Fruit fly (Drosophila melanogaster) whole organism, embryonic: Measurements from ENCODE around the gene Irbp.

ENCODE experiments used
- Aef1 ChIP-seq: fragments of 200-800 bp; sonication (Bioruptor generic); IDR thresholded peaks from 3 replicates; pipeline ENCODE4 v1.3.6; 2022; ENCODE audit warnings: missing biosample characterization, missing genetic modification characterization
- B-H1 ChIP-seq: fragments of 200-800 bp; sonication (Bioruptor generic); IDR thresholded peaks from 3 replicates; pipeline ENCODE4 v1.3.6; 2022; ENCODE audit warnings: missing biosample characterization, missing genetic modification characterization
- CG10274 ChIP-seq: fragments of 200-800 bp; sonication (Bioruptor generic); optimal IDR thresholded peaks from 3 replicates; lab custom pipeline; 2017; ENCODE audit warnings: missing biosample characterization, mild to moderate bottlenecking, missing genetic modification characterization
- CG11093 ChIP-seq: fragments of 200-800 bp; sonication (Bioruptor generic); IDR thresholded peaks from 3 replicates; pipeline ENCODE4 v1.3.6; 2022; ENCODE audit warnings: missing biosample characterization, missing genetic modification characterization
- CG11695 ChIP-seq: fragments of 200-800 bp; sonication (Bioruptor generic); IDR thresholded peaks from 3 replicates; pipeline ENCODE4 v1.3.6; 2022; ENCODE audit warnings: missing biosample characterization, missing genetic modification characterization
- CG11696 ChIP-seq: fragments of 200-800 bp; sonication (Bioruptor generic); IDR thresholded peaks from 2 replicates; pipeline ENCODE4 v1.3.6; 2022; ENCODE audit warnings: missing biosample characterization, missing genetic modification characterization
- CG12155 ChIP-seq: fragments of 200-800 bp; sonication (Bioruptor generic); optimal IDR thresholded peaks from 3 replicates; lab custom pipeline; 2016; ENCODE audit warnings: missing biosample characterization, missing genetic modification characterization
- CG13287 ChIP-seq: fragments of 200-800 bp; sonication (Bioruptor generic); IDR thresholded peaks from 2 replicates; pipeline ENCODE4 v1.3.6; 2022; ENCODE audit warnings: missing biosample characterization, missing genetic modification characterization; ENCODE audit not compliant: partially characterized antibody
- CG13624 ChIP-seq: fragments of 200-800 bp; sonication (Bioruptor generic); optimal IDR thresholded peaks from 2 replicates; lab custom pipeline; 2016; ENCODE audit warnings: missing biosample characterization, missing genetic modification characterization
- CG14014 ChIP-seq: fragments of 200-800 bp; sonication (Bioruptor generic); IDR thresholded peaks from 2 replicates; pipeline ENCODE4 v1.3.6; 2022; ENCODE audit warnings: missing biosample characterization, missing genetic modification characterization
- CG14667 ChIP-seq: fragments of 200-800 bp; sonication (Bioruptor generic); IDR thresholded peaks from 2 replicates; pipeline ENCODE4 v1.3.6; 2022; ENCODE audit warnings: missing biosample characterization, missing genetic modification characterization
- CG15601 ChIP-seq: fragments of 200-800 bp; sonication (Bioruptor generic); optimal IDR thresholded peaks from 3 replicates; lab custom pipeline; 2019; ENCODE audit warnings: missing biosample characterization, mild to moderate bottlenecking, missing genetic modification characterization, moderate library complexity
- CG1647 ChIP-seq: fragments of 200-800 bp; sonication (Bioruptor generic); optimal IDR thresholded peaks from 3 replicates; lab custom pipeline; 2016; ENCODE audit warnings: missing biosample characterization, missing genetic modification characterization
- CG17912 ChIP-seq: fragments of 200-800 bp; sonication (Bioruptor generic); optimal IDR thresholded peaks from 2 replicates; lab custom pipeline; 2018; ENCODE audit warnings: missing biosample characterization, mild to moderate bottlenecking, missing genetic modification characterization
- CG1792 ChIP-seq: fragments of 200-800 bp; sonication (Bioruptor generic); optimal IDR thresholded peaks from 2 replicates; lab custom pipeline; 2016; ENCODE audit warnings: missing biosample characterization, missing genetic modification characterization
- CG2116 ChIP-seq: fragments of 200-800 bp; sonication (Bioruptor generic); optimal IDR thresholded peaks from 3 replicates; lab custom pipeline; 2018; ENCODE audit warnings: missing biosample characterization, mild to moderate bottlenecking, missing genetic modification characterization
- CG32772 ChIP-seq: fragments of 200-800 bp; sonication (Bioruptor generic); IDR thresholded peaks from 2 replicates; pipeline ENCODE4 v1.3.6; 2022; ENCODE audit warnings: missing biosample characterization, missing genetic modification characterization
- CG3407 ChIP-seq: fragments of 200-800 bp; sonication (Bioruptor generic); optimal IDR thresholded peaks from 2 replicates; lab custom pipeline; 2018; ENCODE audit warnings: missing biosample characterization, mild to moderate bottlenecking, missing genetic modification characterization
- CG6175 ChIP-seq: fragments of 200-800 bp; sonication (Bioruptor generic); IDR thresholded peaks from 3 replicates; pipeline ENCODE4 v1.3.6; 2022; ENCODE audit warnings: missing biosample characterization, missing genetic modification characterization
- CG8765 ChIP-seq: fragments of 200-800 bp; sonication (Bioruptor generic); IDR thresholded peaks from 2 replicates; pipeline ENCODE4 v1.3.6; 2022; ENCODE audit warnings: missing biosample characterization, missing genetic modification characterization
- CG8944 ChIP-seq: fragments of 200-800 bp; sonication (Bioruptor generic); optimal IDR thresholded peaks from 3 replicates; lab custom pipeline; 2016; ENCODE audit warnings: missing biosample characterization, missing genetic modification characterization
- CG9876 ChIP-seq: fragments of 200-800 bp; sonication (Bioruptor generic); optimal IDR thresholded peaks from 2 replicates; lab custom pipeline; 2016; ENCODE audit warnings: missing biosample characterization, missing genetic modification characterization
- D19B ChIP-seq: fragments of 200-800 bp; sonication (Bioruptor generic); optimal IDR thresholded peaks from 2 replicates; lab custom pipeline; 2017; ENCODE audit warnings: missing biosample characterization, mild to moderate bottlenecking, missing genetic modification characterization
- Lpt ChIP-seq: fragments of >200 bp; optimal IDR thresholded peaks from 2 replicates; lab custom pipeline; 2018; ENCODE audit warnings: missing biosample characterization, missing genetic modification characterization
- Mad ChIP-seq: fragments of 200-800 bp; sonication (Bioruptor generic); optimal IDR thresholded peaks from 2 replicates; lab custom pipeline; 2016; ENCODE audit warnings: missing biosample characterization, missing genetic modification characterization
- Max ChIP-seq: fragments of 200-800 bp; sonication (Bioruptor generic); optimal IDR thresholded peaks from 2 replicates; lab custom pipeline; 2016; ENCODE audit warnings: missing biosample characterization, mild to moderate bottlenecking, missing genetic modification characterization
- Poxn ChIP-seq: fragments of 200-800 bp; sonication (Bioruptor generic); IDR thresholded peaks from 2 replicates; pipeline ENCODE4 v1.3.6; 2022; ENCODE audit warnings: missing biosample characterization, missing genetic modification characterization
- Taf1 ChIP-seq: fragments of 200-800 bp; sonication (Bioruptor generic); IDR thresholded peaks from 2 replicates; pipeline ENCODE4 v1.3.6; 2022; ENCODE audit warnings: missing biosample characterization, missing genetic modification characterization
- al ChIP-seq: fragments of 200-800 bp; sonication (Bioruptor generic); IDR thresholded peaks from 2 replicates; pipeline ENCODE4 v1.3.6; 2022; ENCODE audit warnings: missing biosample characterization, missing genetic modification characterization
- ap ChIP-seq: fragments of 200-800 bp; sonication (Bioruptor generic); IDR thresholded peaks from 2 replicates; pipeline ENCODE4 v1.3.6; 2022; ENCODE audit warnings: missing biosample characterization, missing genetic modification characterization
- az2 ChIP-seq: fragments of 200-800 bp; sonication (Bioruptor generic); optimal IDR thresholded peaks from 3 replicates; lab custom pipeline; 2016; ENCODE audit warnings: missing biosample characterization, missing genetic modification characterization
- bowl ChIP-seq: fragments of 200-800 bp; sonication (Bioruptor generic); IDR thresholded peaks from 2 replicates; pipeline ENCODE4 v1.3.6; 2022; ENCODE audit warnings: missing biosample characterization, missing genetic modification characterization
- danr ChIP-seq: fragments of 200-800 bp; sonication (Bioruptor generic); IDR thresholded peaks from 2 replicates; pipeline ENCODE4 v1.3.6; 2022; ENCODE audit warnings: missing biosample characterization, missing genetic modification characterization
- dpn ChIP-seq, 2 experiments: fragments of 200-800 bp; sonication (Bioruptor generic); optimal IDR thresholded peaks; 3 replicates each; lab custom pipeline; 2016; ENCODE audit warnings: missing biosample characterization in 2 of 2, missing genetic modification characterization in 2 of 2
- hbn ChIP-seq: fragments of 200-800 bp; sonication (Bioruptor generic); IDR thresholded peaks from 2 replicates; pipeline ENCODE4 v1.3.6; 2022; ENCODE audit warnings: missing biosample characterization, missing genetic modification characterization; ENCODE audit not compliant: partially characterized antibody
- hth ChIP-seq: fragments of >200 bp; optimal IDR thresholded peaks from 2 replicates; lab custom pipeline; 2017; ENCODE audit warnings: inconsistent platforms
- inv ChIP-seq: fragments of 200-800 bp; sonication (Bioruptor generic); IDR thresholded peaks from 2 replicates; pipeline ENCODE4 v1.3.6; 2022; ENCODE audit warnings: missing biosample characterization, missing genetic modification characterization; ENCODE audit not compliant: partially characterized antibody
- klu ChIP-seq: fragments of 200-800 bp; sonication (Bioruptor generic); IDR thresholded peaks from 2 replicates; pipeline ENCODE4 v1.3.6; 2022; ENCODE audit warnings: missing biosample characterization, missing genetic modification characterization
- mld ChIP-seq: fragments of 200-800 bp; sonication (Bioruptor generic); IDR thresholded peaks from 3 replicates; pipeline ENCODE4 v1.3.6; 2022; ENCODE audit warnings: missing biosample characterization, missing genetic modification characterization; ENCODE audit not compliant: partially characterized antibody
- nau ChIP-seq: fragments of 200-800 bp; sonication (Bioruptor generic); optimal IDR thresholded peaks from 3 replicates; lab custom pipeline; 2017; ENCODE audit warnings: missing biosample characterization, mild to moderate bottlenecking, missing genetic modification characterization, missing genetic modification reagents
- onecut ChIP-seq: fragments of 200-800 bp; sonication (Bioruptor generic); IDR thresholded peaks from 2 replicates; pipeline ENCODE4 v1.3.6; 2022; ENCODE audit warnings: missing biosample characterization, missing genetic modification characterization
- phol ChIP-seq: fragments of 200-800 bp; sonication (Bioruptor generic); optimal IDR thresholded peaks from 3 replicates; lab custom pipeline; 2018; ENCODE audit warnings: missing biosample characterization, mild to moderate bottlenecking, missing genetic modification characterization, moderate library complexity
- pnt ChIP-seq: fragments of 200-800 bp; sonication (Bioruptor generic); optimal IDR thresholded peaks from 3 replicates; lab custom pipeline; 2016; ENCODE audit warnings: missing biosample characterization, missing genetic modification characterization
- ranshi ChIP-seq: fragments of 200-800 bp; sonication (Bioruptor generic); IDR thresholded peaks from 2 replicates; pipeline ENCODE4 v1.3.6; 2022; ENCODE audit warnings: missing biosample characterization, missing genetic modification characterization
- salm ChIP-seq: fragments of 200-800 bp; sonication (Bioruptor generic); optimal IDR thresholded peaks from 2 replicates; lab custom pipeline; 2018; ENCODE audit warnings: missing biosample characterization, mild to moderate bottlenecking, missing genetic modification characterization
- sens-2 ChIP-seq: fragments of 200-800 bp; sonication (Bioruptor generic); IDR thresholded peaks from 2 replicates; pipeline ENCODE4 v1.3.6; 2022; ENCODE audit warnings: missing biosample characterization, missing genetic modification characterization
- ssp ChIP-seq: fragments of 200-800 bp; sonication (Bioruptor generic); IDR thresholded peaks from 2 replicates; pipeline ENCODE4 v1.3.6; 2022; ENCODE audit warnings: missing biosample characterization, missing genetic modification characterization
- stc ChIP-seq: fragments of 200-800 bp; sonication (Bioruptor generic); IDR thresholded peaks from 2 replicates; pipeline ENCODE4 v1.3.6; 2022; ENCODE audit warnings: missing biosample characterization, missing genetic modification characterization
- trem ChIP-seq: fragments of 200-800 bp; optimal IDR thresholded peaks from 3 replicates; lab custom pipeline; 2019; ENCODE audit warnings: missing biosample characterization, mild to moderate bottlenecking, missing genetic modification characterization, moderate library complexity
- wor ChIP-seq: fragments of 200-800 bp; sonication (Bioruptor generic); IDR thresholded peaks from 2 replicates; pipeline ENCODE4 v1.3.6; 2022; ENCODE audit warnings: missing biosample characterization, missing genetic modification characterization

Irbp gene

DNA sequence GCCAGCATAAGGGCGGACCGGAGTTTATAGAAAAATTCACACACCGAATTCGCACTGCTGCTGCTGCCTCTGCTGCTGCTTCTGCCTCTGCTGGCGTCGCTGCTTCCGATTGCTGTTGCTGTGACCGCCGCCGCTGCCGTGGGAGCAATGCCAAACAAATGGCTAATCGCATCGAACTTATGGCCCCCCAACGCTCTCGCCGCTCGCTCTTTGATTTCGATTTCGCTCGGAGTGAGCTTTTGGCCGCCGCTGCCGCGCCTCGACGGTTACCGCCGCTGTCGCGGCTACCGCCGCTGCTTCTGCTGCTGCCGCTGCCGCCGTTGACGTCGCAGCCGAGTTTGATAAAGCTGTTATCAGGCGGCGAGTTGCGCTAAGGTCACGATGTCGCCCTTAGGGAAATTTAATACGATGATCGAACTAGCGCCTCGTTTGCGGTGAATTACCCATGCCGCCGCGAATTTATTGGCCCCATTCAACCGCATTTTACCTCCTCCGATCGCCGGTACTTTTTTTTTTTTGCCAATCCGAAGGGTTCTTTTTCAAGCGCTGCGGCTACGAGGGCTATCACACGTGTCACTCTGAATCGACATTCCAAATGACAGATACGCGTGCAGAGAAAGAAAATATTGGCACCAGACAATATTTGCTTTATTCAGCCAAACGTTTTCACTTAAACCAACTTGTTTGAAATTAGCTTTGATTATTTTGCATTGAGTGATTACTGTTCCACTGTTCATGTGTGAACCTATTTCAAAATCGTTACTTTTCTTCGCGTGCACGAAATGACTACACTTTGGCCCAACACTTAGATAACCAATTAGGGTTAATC lies 48.4 kb downstream of the Irbp start (continued):
- TF ChIP-seq pnt (GFP tag; lab: Kevin White, UChicago): peak; percentile 58
- no peak for TF ChIP-seq salm (tag; lab: Kevin White, UChicago)
- TF ChIP-seq B-H1 (GFP tag; lab: Robert Waterston, UW): peak; percentile 59; the same call in 2 of the 3 replicates
- TF ChIP-seq CG11093 (GFP tag; lab: Robert Waterston, UW): peak; percentile 59; the same call in 2 of the 3 replicates
- no peak for TF ChIP-seq trem (tag; lab: Kevin White, UChicago)
- TF ChIP-seq onecut (GFP tag; lab: Robert Waterston, UW): peak; percentile 45
- peak; percentile 78 for TF ChIP-seq al (GFP tag; lab: Robert Waterston, UW)
- TF ChIP-seq CG9876 (GFP tag; lab: Kevin White, UChicago): peak; percentile 37
- TF ChIP-seq CG32772 (GFP tag; lab: Robert Waterston, UW): peak; percentile 81
- TF ChIP-seq D19B (GFP tag; lab: Kevin White, UChicago): peak; percentile 46
- TF ChIP-seq dpn (GFP tag; optimal IDR thresholded peaks at IDR 0.05; lab: Kevin White, UChicago): peak; percentile 55 to 63
- TF ChIP-seq inv (GFP tag; lab: Robert Waterston, UW): no peak
- TF ChIP-seq danr (GFP tag; lab: Robert Waterston, UW): peak; percentile 58; the same call in 1 of the 2 replicates
- peak; percentile 40 for TF ChIP-seq Mad
- no peak for TF ChIP-seq CG11696 (GFP tag; lab: Robert Waterston, UW)
- peak; percentile 13 for TF ChIP-seq CG2116
- TF ChIP-seq CG13624 (GFP tag; lab: Kevin White, UChicago): peak; percentile 14
- TF ChIP-seq ap: peak; percentile 41; the same call in 1 of the 2 replicates
- 0 out of 2 replicates have a peak, but pooled peaks have one; percentile 38 for TF ChIP-seq sens-2 (GFP tag; lab: Robert Waterston, UW)
- no peak for TF ChIP-seq Lpt (GFP tag; lab: Kevin White, UChicago)
- peak; percentile 38 for TF ChIP-seq az2 (GFP tag; lab: Kevin White, UChicago)
- peak; percentile 82 for TF ChIP-seq CG14014 (GFP tag; lab: Robert Waterston, UW)
- peak; percentile 85 for TF ChIP-seq ranshi (GFP tag; lab: Robert Waterston, UW)
- peak; percentile 33 for TF ChIP-seq CG1792 (GFP tag; lab: Kevin White, UChicago)
- TF ChIP-seq bowl (GFP tag; lab: Robert Waterston, UW): no peak
- TF ChIP-seq Poxn (GFP tag; lab: Robert Waterston, UW): 0 out of 2 replicates have a peak, but pooled peaks have one; percentile 45
- no peak for TF ChIP-seq hth (lab: Kevin White, UChicago)
- TF ChIP-seq CG15601 (tag; lab: Kevin White, UChicago): no peak
- TF ChIP-seq klu (GFP tag; lab: Robert Waterston, UW): peak; percentile 72
- TF ChIP-seq hbn (GFP tag; lab: Robert Waterston, UW): no peak
- TF ChIP-seq Taf1: peak; percentile 75; the same call in 1 of the 2 replicates
- peak; percentile 1 for TF ChIP-seq nau (GFP tag; lab: Kevin White, UChicago)
- peak; percentile 61 for TF ChIP-seq phol (tag; lab: Kevin White, UChicago)
- TF ChIP-seq Aef1 (GFP tag; lab: Robert Waterston, UW): peak; percentile 86
- peak; percentile 59 for TF ChIP-seq CG12155
- no peak for TF ChIP-seq mld (GFP tag; lab: Robert Waterston, UW)
- TF ChIP-seq stc (GFP tag; lab: Robert Waterston, UW): peak; percentile 54; the same call in 1 of the 2 replicates
- TF ChIP-seq CG11695 (GFP tag; lab: Robert Waterston, UW): peak; percentile 73
- peak; percentile 1 for TF ChIP-seq CG3407 (GFP tag; lab: Kevin White, UChicago)
- peak; percentile 62; the same call in 2 of the 3 replicates for TF ChIP-seq CG6175
- TF ChIP-seq CG17912 (GFP tag; lab: Kevin White, UChicago): no peak
- TF ChIP-seq CG8765: no peak
- TF ChIP-seq Max (GFP tag; lab: Kevin White, UChicago): peak; percentile 4
- peak; percentile 66 for TF ChIP-seq ssp (GFP tag; lab: Robert Waterston, UW)
- peak; percentile 82 for TF ChIP-seq CG14667 (GFP tag; lab: Robert Waterston, UW)
- TF ChIP-seq CG13287 (GFP tag; lab: Robert Waterston, UW): peak; percentile 13; the same call in 1 of the 2 replicates
- TF ChIP-seq wor: peak; percentile 43; the same call in 1 of the 2 replicates
- peak; percentile 45 for TF ChIP-seq CG8944 (GFP tag; lab: Kevin White, UChicago)
- TF ChIP-seq CG1647: peak; percentile 62
- peak; percentile 16 for TF ChIP-seq CG10274 (GFP tag; lab: Kevin White, UChicago)
